Fruit fly (Drosophila melanogaster): ENCODE measurements around the gene CadN.

The CadN gene

DNA sequence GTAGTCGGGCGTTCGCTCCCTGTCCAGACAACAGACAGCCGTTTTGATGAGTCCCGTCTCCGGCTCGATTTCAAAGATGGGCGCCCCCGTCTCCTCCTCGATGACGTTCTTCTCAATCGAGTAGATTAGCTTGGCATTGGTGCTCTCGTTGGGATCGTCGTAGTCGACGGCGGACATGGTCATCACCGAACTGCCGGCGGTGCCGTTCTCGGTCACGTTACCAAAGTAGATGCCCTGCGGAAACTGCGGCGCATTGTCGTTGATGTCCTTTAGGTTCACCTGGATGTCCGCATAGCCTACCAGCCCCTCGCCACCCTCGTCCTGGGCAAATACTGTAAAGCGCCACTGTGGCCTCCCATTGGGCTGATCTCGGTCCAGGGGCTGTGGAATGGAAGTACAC, 25.0 kb upstream of the CadN start:
- TF ChIP-seq exex (tag; optimal IDR thresholded peaks at IDR 0.05) = no peak
- TF ChIP-seq Ets65A (GFP tag) = peak; percentile 91

DNA sequence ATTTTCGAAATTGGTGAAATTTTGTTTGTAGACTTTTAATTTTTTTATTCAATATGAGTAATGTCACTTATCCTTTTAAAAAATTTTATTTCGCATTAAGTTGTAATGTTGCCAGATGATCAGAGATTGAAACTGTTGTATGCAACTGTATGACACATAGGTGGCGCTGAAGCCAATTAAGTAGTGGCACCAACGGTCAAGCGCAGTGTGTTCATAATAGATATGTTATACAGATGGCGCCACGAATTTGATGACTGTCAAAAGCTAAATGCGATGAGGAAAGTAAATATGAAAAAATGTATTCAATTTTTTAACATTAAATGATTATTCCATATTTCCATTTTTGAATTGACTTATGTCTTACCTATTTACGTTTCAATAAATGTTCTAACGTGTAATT, 6.5 kb upstream of the CadN start:
- TF ChIP-seq Oaz (GFP tag; IDR thresholded peaks at IDR 0.05) (no peak), peb (GFP tag; IDR thresholded peaks at IDR 0.05) (no peak), vfl (GFP tag; optimal IDR thresholded peaks at IDR 0.05) (no peak), CG15479 (GFP tag; optimal IDR thresholded peaks at IDR 0.05) (no peak), zfh1 (GFP tag; IDR thresholded peaks at IDR 0.05) (no peak), nerfin-2 (GFP tag; IDR thresholded peaks at IDR 0.05; ENCODE audit: partially characterized antibody) (no peak), prd (optimal IDR thresholded peaks at IDR 0.05) (peak in 1 of 2 experiments; percentile 68), prd (GFP tag; IDR thresholded peaks at IDR 0.05) (no peak; the same call in 2 of the 3 replicates), Nf-YA (GFP tag; IDR thresholded peaks at IDR 0.05) (no peak), bigmax (GFP tag; optimal IDR thresholded peaks at IDR 0.05) (no peak), CG4730 (GFP tag; IDR thresholded peaks at IDR 0.05) (no peak), bbx (GFP tag; IDR thresholded peaks at IDR 0.05; ENCODE audit: partially characterized antibody) (no peak), H15 (GFP tag; IDR thresholded peaks at IDR 0.05) (no peak), CG14014 (GFP tag; IDR thresholded peaks at IDR 0.05) (no peak), croc (GFP tag; conservative IDR thresholded peaks at IDR 0.05) (no peak), Kr (GFP tag; optimal IDR thresholded peaks at IDR 0.05) (no peak), scrt (GFP tag; optimal IDR thresholded peaks at IDR 0.05) (no peak), Lim3 (GFP tag; IDR thresholded peaks at IDR 0.05) (no peak), pan (optimal IDR thresholded peaks at IDR 0.05) (no peak), pan (GFP tag; optimal IDR thresholded peaks at IDR 0.05 in 1 of 2, IDR thresholded peaks at IDR 0.05 in 1 of 2) (no peak), CG17802 (tag; optimal IDR thresholded peaks at IDR 0.05) (no peak), fd3F (GFP tag; optimal IDR thresholded peaks at IDR 0.05) (no peak), Dll (GFP tag; IDR thresholded peaks at IDR 0.05; ENCODE audit: partially characterized antibody) (no peak), bowl (GFP tag; IDR thresholded peaks at IDR 0.05) (no peak), CG17359 (tag; optimal IDR thresholded peaks at IDR 0.05) (no peak), CG9817 (tag; optimal IDR thresholded peaks at IDR 0.05) (peak; percentile 64), H2.0 (GFP tag; IDR thresholded peaks at IDR 0.05) (0 out of 2 replicates have a peak, but pooled peaks have one; percentile 3), CG2678 (tag; optimal IDR thresholded peaks at IDR 0.05) (no peak), wek (GFP tag; optimal IDR thresholded peaks at IDR 0.05) (no peak), Sry-δ (GFP tag; optimal IDR thresholded peaks at IDR 0.05) (peak; percentile 21), Xbp1 (GFP tag; optimal IDR thresholded peaks at IDR 0.05) (peak; percentile 76), CG8359 (GFP tag; optimal IDR thresholded peaks at IDR 0.05; ENCODE audit: borderline replicate concordance) (no peak), Atf-2 (GFP tag; optimal IDR thresholded peaks at IDR 0.05) (no peak), Trl (optimal IDR thresholded peaks at IDR 0.05) (no peak), Trl (GFP tag; optimal IDR thresholded peaks at IDR 0.05) (peak; percentile 14), CG31224 (GFP tag; IDR thresholded peaks at IDR 0.05) (no peak), tgo (GFP tag; IDR thresholded peaks at IDR 0.05) (no peak), twi (tag; optimal IDR thresholded peaks at IDR 0.05) (no peak), dm (GFP tag; optimal IDR thresholded peaks at IDR 0.05) (no peak), Awh (GFP tag; IDR thresholded peaks at IDR 0.05) (no peak), Hr3 (GFP tag; optimal IDR thresholded peaks at IDR 0.05) (peak; percentile 14), crp (GFP tag; optimal IDR thresholded peaks at IDR 0.05) (no peak), CG8765 (GFP tag; IDR thresholded peaks at IDR 0.05) (no peak), Stat92E (GFP tag; optimal IDR thresholded peaks at IDR 0.05) (no peak), lab (GFP tag; optimal IDR thresholded peaks at IDR 0.05) (no peak), CG2120 (GFP tag; optimal IDR thresholded peaks at IDR 0.05) (no peak), Myb (GFP tag; optimal IDR thresholded peaks at IDR 0.05) (peak; percentile 61), CG9727 (GFP tag; optimal IDR thresholded peaks at IDR 0.05) (no peak)
